Worm (Caenorhabditis elegans) whole organism, mixed stage, embryonic: ENCODE results near the gene gfat-1.
"Not testable (repeated sequence)": the region's sequence is repeated elsewhere in the genome, so short reads cannot be mapped to it uniquely, and the experiment has no call there.

Source experiments
- M03D4.4 ChIP-seq: sonication (generic microtip); optimal IDR thresholded peaks from 2 replicates; lab custom pipeline; 2017; ENCODE audit warnings: mild to moderate bottlenecking, missing genetic modification characterization, missing compliant biosample characterization
- blmp-1 ChIP-seq: fragments of 150-350 bp; optimal IDR thresholded peaks from 2 replicates; lab custom pipeline; 2014; ENCODE audit warnings: missing biosample characterization, missing genetic modification characterization
- ceh-39 ChIP-seq: fragments of 150-350 bp; optimal IDR thresholded peaks from 2 replicates; lab custom pipeline; 2014; ENCODE audit warnings: missing biosample characterization, missing genetic modification characterization
- ceh-43 ChIP-seq: fragments of 200-800 bp; sonication (Bioruptor generic); optimal IDR thresholded peaks from 2 replicates; lab custom pipeline; 2018; ENCODE audit warnings: mild to moderate bottlenecking, missing genetic modification characterization, moderate library complexity, missing compliant biosample characterization
- ceh-83 ChIP-seq: fragments of 200-800 bp; sonication (Bioruptor generic); optimal IDR thresholded peaks from 2 replicates; lab custom pipeline; 2018; ENCODE audit warnings: mild to moderate bottlenecking, missing genetic modification characterization, missing compliant biosample characterization
- ces-1 ChIP-seq: fragments of 150-350 bp; optimal IDR thresholded peaks from 2 replicates; lab custom pipeline; 2014; ENCODE audit warnings: missing biosample characterization, missing genetic modification reagents, missing genetic modification characterization
- cnd-1 ChIP-seq: fragments of 200-800 bp; sonication (Bioruptor generic); optimal IDR thresholded peaks from 2 replicates; lab custom pipeline; 2018; ENCODE audit warnings: mild to moderate bottlenecking, missing genetic modification characterization, missing compliant biosample characterization
- drap-1 ChIP-seq: fragments of 200-800 bp; sonication (Bioruptor generic); optimal IDR thresholded peaks from 3 replicates; lab custom pipeline; 2018; ENCODE audit warnings: mild to moderate bottlenecking, missing genetic modification characterization, missing compliant biosample characterization
- elt-1 ChIP-seq: sonication (generic microtip); optimal IDR thresholded peaks from 2 replicates; lab custom pipeline; 2017; ENCODE audit warnings: missing genetic modification characterization, mild to moderate bottlenecking, missing compliant biosample characterization, antibody characterized with exemption, moderate library complexity, borderline replicate concordance; ENCODE audit not compliant: insufficient read depth
- elt-3 ChIP-seq: fragments of 150-350 bp; optimal IDR thresholded peaks from 2 replicates; lab custom pipeline; 2014; ENCODE audit warnings: missing biosample characterization, missing genetic modification characterization
- flh-1 ChIP-seq: fragments of 200-800 bp; sonication (Bioruptor generic); optimal IDR thresholded peaks from 2 replicates; lab custom pipeline; 2018; ENCODE audit warnings: mild to moderate bottlenecking, missing genetic modification characterization, moderate library complexity, missing compliant biosample characterization
- ham-2 ChIP-seq: fragments of 200-800 bp; sonication (Bioruptor generic); optimal IDR thresholded peaks from 2 replicates; lab custom pipeline; 2018; ENCODE audit warnings: mild to moderate bottlenecking, missing genetic modification characterization, missing compliant biosample characterization
- hlh-1 ChIP-seq: fragments of 150-350 bp; optimal IDR thresholded peaks from 2 replicates; lab custom pipeline; 2014; ENCODE audit warnings: missing biosample characterization, missing genetic modification reagents, missing genetic modification characterization
- lin-13 ChIP-seq: fragments of 150-350 bp; optimal IDR thresholded peaks from 2 replicates; lab custom pipeline; 2014; ENCODE audit warnings: missing biosample characterization, missing genetic modification characterization
- lin-32 ChIP-seq: fragments of 200-800 bp; sonication (Bioruptor generic); optimal IDR thresholded peaks from 2 replicates; lab custom pipeline; 2018; ENCODE audit warnings: mild to moderate bottlenecking, missing genetic modification characterization, missing compliant biosample characterization
- lsy-2 ChIP-seq: fragments of 150-350 bp; optimal IDR thresholded peaks from 2 replicates; lab custom pipeline; 2014; ENCODE audit warnings: missing biosample characterization, missing genetic modification characterization
- mls-2 ChIP-seq: sonication (generic microtip); optimal IDR thresholded peaks from 2 replicates; lab custom pipeline; 2016; ENCODE audit warnings: mild to moderate bottlenecking, missing genetic modification characterization, moderate library complexity, missing compliant biosample characterization
- nhr-12 ChIP-seq: fragments of 150-350 bp; optimal IDR thresholded peaks from 2 replicates; lab custom pipeline; 2014; ENCODE audit warnings: missing biosample characterization, missing genetic modification characterization
- nhr-2 ChIP-seq: fragments of 150-350 bp; optimal IDR thresholded peaks from 2 replicates; lab custom pipeline; 2014; ENCODE audit warnings: missing biosample characterization, missing genetic modification characterization
- nhr-237 ChIP-seq: fragments of 150-350 bp; optimal IDR thresholded peaks from 2 replicates; lab custom pipeline; 2014; ENCODE audit warnings: missing biosample characterization, missing genetic modification characterization
- nhr-28 ChIP-seq: fragments of 150-350 bp; optimal IDR thresholded peaks from 2 replicates; lab custom pipeline; 2014; ENCODE audit warnings: missing biosample characterization, missing genetic modification characterization
- nhr-76 ChIP-seq: sonication (generic microtip); optimal IDR thresholded peaks from 2 replicates; lab custom pipeline; 2017; ENCODE audit warnings: missing biosample characterization, missing genetic modification characterization
- pha-4 ChIP-seq: fragments of 150-350 bp; optimal IDR thresholded peaks from 2 replicates; lab custom pipeline; 2018; ENCODE audit warnings: missing biosample characterization, missing genetic modification reagents, missing genetic modification characterization
- sem-2 ChIP-seq: fragments of 200-800 bp; sonication (Bioruptor generic); optimal IDR thresholded peaks from 2 replicates; lab custom pipeline; 2018; ENCODE audit warnings: mild to moderate bottlenecking, missing genetic modification characterization, missing compliant biosample characterization
- snpc-4 ChIP-seq: fragments of 150-350 bp; optimal IDR thresholded peaks from 2 replicates; lab custom pipeline; 2014; ENCODE audit warnings: missing biosample characterization, missing genetic modification characterization
- sptf-1 ChIP-seq: sonication (generic microtip); optimal IDR thresholded peaks from 2 replicates; lab custom pipeline; 2017; ENCODE audit warnings: mild to moderate bottlenecking, missing genetic modification characterization, moderate library complexity, missing compliant biosample characterization
- tbx-8 ChIP-seq: fragments of 200-800 bp; sonication (Bioruptor generic); optimal IDR thresholded peaks from 2 replicates; lab custom pipeline; 2018; ENCODE audit warnings: mild to moderate bottlenecking, missing genetic modification characterization, moderate library complexity, missing compliant biosample characterization
- unc-120 ChIP-seq: sonication (generic microtip); optimal IDR thresholded peaks from 2 replicates; lab custom pipeline; 2017; ENCODE audit warnings: missing genetic modification characterization, missing compliant biosample characterization; ENCODE audit not compliant: poor library complexity, severe bottlenecking
- unc-39 ChIP-seq: fragments of 150-350 bp; optimal IDR thresholded peaks from 2 replicates; lab custom pipeline; 2014; ENCODE audit warnings: missing biosample characterization, missing genetic modification characterization
- unc-62 ChIP-seq: fragments of 150-350 bp; optimal IDR thresholded peaks from 2 replicates; lab custom pipeline; 2014; ENCODE audit warnings: missing biosample characterization, missing genetic modification reagents, missing genetic modification characterization
- zip-8 ChIP-seq: fragments of 150-350 bp; optimal IDR thresholded peaks from 2 replicates; lab custom pipeline; 2014; ENCODE audit warnings: missing biosample characterization, missing genetic modification characterization
- ztf-11 ChIP-seq: fragments of 150-350 bp; optimal IDR thresholded peaks from 2 replicates; lab custom pipeline; 2014; ENCODE audit warnings: missing biosample characterization, missing genetic modification characterization

Gene gfat-1

ce11 chrII:11566970-11567711 lies 28.1 kb downstream of the gfat-1 start, which contains the start of gene F54D5.5 (continued):
- TF ChIP-seq pha-4 (tag; lab: Kevin White, UChicago) (peak; percentile 16), elt-3 (tag; lab: Kevin White, UChicago) (no peak), ztf-11 (tag; lab: Kevin White, UChicago) (peak; percentile 80), cnd-1 (tag; lab: Kevin White, UChicago) (peak; percentile 86), mls-2 (tag; lab: Kevin White, UChicago) (peak; percentile 94), lsy-2 (peak; percentile 44), lin-32 (no peak)

- TF ChIP-seq unc-62 (no peak), sptf-1 (tag; lab: Kevin White, UChicago) (peak; percentile 60)
Observed at ce11 chrII:11564127-11564526, 31.1 kb downstream of the gfat-1 start, which contains the start of gene F54D5.15. TSS of gene F54D5.15 (minus strand) at chrII:11564227.

ce11 chrII:11556338-11556737 lies 38.9 kb downstream of the gfat-1 start, which contains the start of gene F54D5.17:
TSS of gene F54D5.17 (plus strand) at chrII:11556638.
- TF ChIP-seq hlh-1 (no peak), elt-1 (tag; lab: Kevin White, UChicago) (no peak), lin-13 (no peak), lsy-2 (no peak), nhr-76 (no peak), zip-8 (tag; lab: Kevin White, UChicago) (no peak), nhr-237 (no peak), snpc-4 (tag; lab: Kevin White, UChicago) (no peak), nhr-28 (tag; lab: Kevin White, UChicago) (no peak), lin-32 (no peak), elt-3 (tag; lab: Kevin White, UChicago) (no peak), unc-62 (no peak), ham-2 (GFP tag; lab: Kevin White, UChicago) (no peak), ceh-83 (GFP tag; lab: Kevin White, UChicago) (no peak), ces-1 (no peak)
- TF ChIP-seq, all 35 proteins: peak for 0

ce11 chrII:11555634-11556033 lies 39.6 kb downstream of the gfat-1 start, which contains the start of gene F54D5.24:
TSS of gene F54D5.24 (plus strand) at chrII:11555949.
- no peak for TF ChIP-seq snpc-4 (tag; lab: Kevin White, UChicago)
- TF ChIP-seq hlh-1, result peak; percentile 96
- no peak for TF ChIP-seq ceh-83 (GFP tag; lab: Kevin White, UChicago)
- TF ChIP-seq sptf-1 (tag; lab: Kevin White, UChicago), result peak; percentile 57
- no peak for TF ChIP-seq cnd-1 (tag; lab: Kevin White, UChicago)

- TF ChIP-seq mls-2 (tag; lab: Kevin White, UChicago); blmp-1 (tag; lab: Kevin White, UChicago); ceh-43 (GFP tag; lab: Kevin White, UChicago): not testable (repeated sequence)
Observed at ce11 chrII:11551981-11552380, 43.2 kb downstream of the gfat-1 start, which contains the start of gene dhgd-1. TSS of gene dhgd-1 (minus strand) at chrII:11552081.

ce11 chrII:11547254-11547687 lies 47.9 kb downstream of the gfat-1 start, which contains the start of gene F54D5.7:
TSS of gene F54D5.7 (plus strand) at chrII:11547517.
- TF ChIP-seq blmp-1 (tag; lab: Kevin White, UChicago) (no peak), unc-39 (tag; lab: Kevin White, UChicago) (no peak), hlh-1 (peak; percentile 4), ceh-39 (tag; lab: Kevin White, UChicago) (no peak), cnd-1 (tag; lab: Kevin White, UChicago) (no peak), nhr-28 (tag; lab: Kevin White, UChicago) (no peak), sptf-1 (tag; lab: Kevin White, UChicago) (no peak), nhr-76 (no peak), ces-1 (peak; percentile 5), nhr-12 (peak; percentile 3), unc-120 (tag; lab: Kevin White, UChicago) (peak; percentile 38), elt-1 (tag; lab: Kevin White, UChicago) (peak; percentile 8), nhr-237 (no peak), M03D4.4 (tag; lab: Kevin White, UChicago) (peak; percentile 9), ceh-43 (GFP tag; lab: Kevin White, UChicago) (peak; percentile 51), sem-2 (no peak), drap-1 (GFP tag; lab: Kevin White, UChicago) (no peak), nhr-2 (no peak), unc-62 (no peak), flh-1 (peak; percentile 11), tbx-8 (GFP tag; lab: Kevin White, UChicago) (no peak)
